Fruit fly (Drosophila melanogaster): ENCODE measurements around the gene CG32365.

DNA sequence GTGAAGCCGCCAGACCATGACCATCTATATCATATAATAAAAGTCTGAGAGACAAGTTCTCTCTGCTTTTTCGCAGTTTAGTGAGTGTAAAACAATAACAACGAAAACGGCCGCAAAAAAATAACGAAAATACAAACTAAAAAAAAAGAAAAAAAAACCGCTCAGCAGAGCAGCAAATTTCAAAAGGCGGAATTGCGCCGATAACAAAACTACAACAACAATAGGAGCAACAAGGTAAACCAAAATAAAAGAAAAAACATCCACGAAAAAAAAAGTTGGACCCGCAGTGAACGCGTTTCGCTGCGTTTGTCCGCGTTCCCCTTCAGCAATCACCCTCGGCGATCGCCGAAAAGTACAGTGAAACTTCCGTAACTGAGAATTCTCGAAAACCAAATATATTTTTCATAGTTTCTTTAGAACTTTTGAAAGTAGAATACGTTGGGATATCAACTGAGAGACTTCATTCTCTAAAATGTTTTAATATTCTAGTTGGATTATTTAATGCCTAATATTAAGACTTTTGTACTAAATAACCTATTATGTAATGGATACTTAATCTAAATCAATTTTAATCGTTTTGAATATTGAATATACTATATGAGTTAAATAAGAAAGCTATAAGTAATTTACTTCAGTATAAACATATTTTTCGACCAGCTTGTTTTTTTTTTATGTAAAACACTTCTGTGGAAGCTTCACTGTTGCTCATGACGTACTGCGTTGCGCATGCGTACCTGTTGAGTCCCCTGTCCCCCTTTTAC, 6.9 kb downstream of the CG32365 start:
- TF ChIP-seq cyc (GFP tag; optimal IDR thresholded peaks at IDR 0.05) (peak; percentile 60), CG8119 (GFP tag; IDR thresholded peaks at IDR 0.05) (peak; percentile 59; the same call in 2 of the 3 replicates), vri (GFP tag; optimal IDR thresholded peaks at IDR 0.05) (peak; percentile 27), Eip78C (GFP tag) (peak; percentile 87)
